Worm (Caenorhabditis elegans): ENCODE data around the gene micu-1.

DNA sequence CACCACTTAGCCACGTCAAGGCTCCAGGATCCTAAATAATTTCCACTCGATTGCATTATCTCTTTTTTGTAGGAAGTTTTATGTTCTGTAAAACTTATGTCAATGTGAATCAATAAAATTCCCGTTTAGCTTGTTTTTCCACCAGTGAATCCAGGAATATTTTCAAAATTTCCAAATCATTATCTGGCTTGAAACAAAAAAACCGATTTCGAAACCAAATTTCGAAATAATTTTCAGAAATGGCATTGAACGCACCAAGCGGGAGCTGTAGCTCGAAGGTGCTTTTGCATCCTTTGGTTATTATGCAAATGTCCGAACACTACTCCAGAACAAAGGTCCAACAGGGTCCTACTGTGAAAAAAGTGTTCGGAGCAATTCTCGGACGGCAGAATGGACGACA, 2.9 kb downstream of the micu-1 start, which contains the start of gene csn-6:
- TF ChIP-seq him-1 (tag; optimal IDR thresholded peaks at IDR 0.05) (no peak), W03F9.2 (tag; optimal IDR thresholded peaks at IDR 0.05) (no peak), dao-5 (tag; optimal IDR thresholded peaks at IDR 0.05) (no peak)
